Worm (Caenorhabditis elegans): ENCODE results near the gene peli-1.
"Not testable (repeated sequence)": the region's sequence is repeated elsewhere in the genome, so short reads cannot be mapped to it uniquely, and the experiment has no call there.

The peli-1 gene

DNA sequence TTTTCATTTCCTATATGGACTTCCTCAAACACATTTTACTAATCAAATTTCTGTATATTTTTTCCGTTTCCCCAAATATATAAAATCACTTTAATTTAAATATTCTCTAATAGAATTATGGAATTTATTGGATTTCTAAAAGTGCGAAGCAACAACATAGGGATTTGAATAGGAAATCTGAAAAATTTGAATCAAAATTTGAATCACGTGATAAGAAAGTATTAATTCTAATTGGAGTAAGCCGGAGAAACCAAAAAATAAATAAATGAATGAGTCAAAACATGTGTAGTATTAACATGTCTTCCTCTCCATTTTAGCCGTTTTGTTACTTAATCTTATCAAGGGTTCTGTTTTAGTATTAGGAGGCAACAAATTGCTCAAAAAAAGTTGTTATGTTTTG, 35.6 kb downstream of the peli-1 start:
- TF ChIP-seq cnd-1 (tag; optimal IDR thresholded peaks at IDR 0.05) = no peak
- no peak for TF ChIP-seq ceh-39 (tag; optimal IDR thresholded peaks at IDR 0.05)
- no peak for TF ChIP-seq sem-2 (GFP tag; optimal IDR thresholded peaks at IDR 0.05)
- TF ChIP-seq nhr-237 (tag; optimal IDR thresholded peaks at IDR 0.05) = no peak
- TF ChIP-seq bed-3 (GFP tag; optimal IDR thresholded peaks at IDR 0.05) = no peak
- TF ChIP-seq ham-2 (GFP tag; optimal IDR thresholded peaks at IDR 0.05) = no peak
- TF ChIP-seq flh-1 (GFP tag; optimal IDR thresholded peaks at IDR 0.05) = no peak
- no peak for TF ChIP-seq hlh-1 (tag; optimal IDR thresholded peaks at IDR 0.05)
- TF ChIP-seq lin-13 (tag; optimal IDR thresholded peaks at IDR 0.05) = no peak

DNA sequence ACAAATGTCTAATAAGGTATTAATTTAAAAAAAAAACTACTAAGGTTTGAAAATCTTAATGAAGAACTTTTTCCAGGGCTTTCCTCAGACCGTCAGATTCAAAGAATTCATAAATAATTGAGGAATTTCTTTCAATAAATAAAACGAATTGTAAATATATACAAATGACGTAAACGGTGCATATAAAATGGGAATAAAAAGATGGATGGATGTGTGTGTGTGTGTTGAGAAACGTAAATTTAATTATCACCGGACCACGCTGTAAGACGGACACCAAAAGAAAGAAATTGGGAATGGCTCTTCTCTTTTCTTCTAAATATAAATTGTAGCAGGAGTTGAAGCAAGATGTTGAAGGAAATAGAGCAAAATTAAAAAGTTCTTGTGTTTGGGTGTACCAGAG, 40.6 kb downstream of the peli-1 start:
- TF ChIP-seq nhr-2 (tag; optimal IDR thresholded peaks at IDR 0.05) (no peak), ces-1 (GFP tag; optimal IDR thresholded peaks at IDR 0.05) (peak; percentile 60), ham-2 (GFP tag; optimal IDR thresholded peaks at IDR 0.05) (no peak)

DNA sequence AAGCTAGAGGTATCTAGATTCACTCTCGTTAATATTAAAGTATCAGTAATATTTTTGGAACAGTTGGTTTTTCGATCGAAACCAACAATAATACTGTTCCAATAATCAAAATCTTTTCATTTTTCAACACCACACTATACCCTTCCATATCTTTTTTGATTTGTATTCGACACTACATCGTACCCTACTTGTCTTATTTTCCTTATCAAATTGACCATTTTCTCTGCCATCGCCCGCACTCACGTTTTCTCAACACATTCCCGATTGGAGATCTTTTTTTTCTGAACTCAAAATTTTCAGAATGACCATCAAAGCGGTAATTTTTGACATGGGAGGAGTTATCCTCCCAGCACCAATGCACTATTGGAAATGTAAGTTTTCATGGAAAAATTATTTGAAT, 41.9 kb downstream of the peli-1 start, which contains the start of gene acds-10:
TSS of gene acds-10 (plus strand) at position 301 of the 400 bp plus-strand sequence.
- TF ChIP-seq sem-2 (GFP tag; optimal IDR thresholded peaks at IDR 0.05) (no peak), ztf-11 (tag; optimal IDR thresholded peaks at IDR 0.05) (no peak), flh-1 (GFP tag; optimal IDR thresholded peaks at IDR 0.05) (no peak), drap-1 (GFP tag; optimal IDR thresholded peaks at IDR 0.05) (no peak), ceh-83 (GFP tag; optimal IDR thresholded peaks at IDR 0.05) (no peak), lin-32 (GFP tag; optimal IDR thresholded peaks at IDR 0.05) (no peak)

DNA sequence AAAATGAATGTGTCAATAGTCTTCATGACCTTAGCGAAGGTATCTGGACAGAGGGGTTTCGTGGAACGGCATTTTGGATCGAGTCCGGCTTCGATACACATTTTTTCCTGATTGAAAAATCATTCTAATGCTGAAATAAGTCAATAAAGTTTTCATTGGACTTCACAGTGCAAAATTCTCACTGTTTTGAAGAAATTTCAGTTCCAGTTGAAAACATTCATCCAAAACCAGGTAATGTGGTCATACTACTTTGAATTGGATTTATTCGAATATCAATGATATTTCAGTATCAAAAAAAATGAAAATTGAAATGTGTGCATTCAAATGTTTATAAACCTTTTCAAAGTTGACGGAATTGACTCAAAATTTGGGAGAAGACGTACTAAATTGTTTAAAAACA, 47.8 kb downstream of the peli-1 start, which contains the start of gene pgph-1:
TSS of gene pgph-1 (minus strand) at position 101 of the 400 bp plus-strand sequence.
- TF ChIP-seq snpc-4 (tag; optimal IDR thresholded peaks at IDR 0.05) (no peak), unc-62 (GFP tag; optimal IDR thresholded peaks at IDR 0.05) (no peak), elt-1 (tag; optimal IDR thresholded peaks at IDR 0.05; ENCODE audit: borderline replicate concordance, insufficient read depth) (no peak), bed-3 (GFP tag; optimal IDR thresholded peaks at IDR 0.05) (no peak), drap-1 (GFP tag; optimal IDR thresholded peaks at IDR 0.05) (no peak)

DNA sequence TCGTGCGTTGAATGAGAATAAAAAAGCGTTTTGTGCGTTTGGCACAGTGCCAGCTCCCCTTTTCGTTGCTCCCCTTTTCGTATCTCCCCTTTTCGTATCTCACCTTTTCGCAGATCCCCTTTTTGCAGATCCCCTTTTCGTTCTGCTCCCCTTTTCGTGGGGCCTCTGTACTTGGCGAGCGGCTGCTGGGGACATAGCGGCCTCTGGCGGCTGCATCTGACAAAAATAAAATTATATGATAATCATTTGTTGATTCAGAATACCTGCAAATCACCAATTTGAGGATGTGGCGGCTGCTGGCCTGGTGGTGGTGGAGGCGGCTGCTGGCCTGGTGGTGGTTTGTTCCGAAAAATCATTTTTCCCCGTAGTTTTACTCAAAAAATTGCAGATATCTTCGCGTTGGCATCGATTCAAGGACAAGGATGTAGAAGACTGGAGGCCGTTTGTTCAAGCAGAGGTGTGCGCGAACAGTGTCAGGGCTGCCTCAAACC, 49.6 kb downstream of the peli-1 start, which contains the start of gene K09H11.11:
TSS of gene K09H11.11 (minus strand) at position 51 of the 491 bp plus-strand sequence.
- TF ChIP-seq lin-13, mab-5, cnd-1 (tag; optimal IDR thresholded peaks at IDR 0.05): not testable (repeated sequence)

DNA sequence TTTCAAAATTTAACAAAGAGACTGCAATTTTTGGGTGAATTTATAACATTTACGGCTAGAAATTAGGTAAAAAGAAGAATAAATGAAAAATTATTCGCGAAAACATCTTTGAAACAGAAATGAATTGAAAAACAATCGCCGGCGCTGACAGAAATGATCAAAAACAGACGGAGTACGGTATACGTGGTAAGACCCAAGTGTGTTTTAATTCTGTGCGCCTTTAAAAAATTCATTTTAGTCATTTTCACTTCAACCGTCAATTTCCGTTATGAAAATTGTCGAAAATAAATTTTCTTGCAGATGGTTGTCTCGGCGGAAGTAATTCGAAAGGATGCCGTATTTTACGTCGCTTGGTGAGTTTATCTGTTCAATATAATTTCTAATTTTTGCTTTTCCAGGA, 50.6 kb downstream of the peli-1 start, which contains the start of gene C53A3.3:
TSS of gene C53A3.3 (plus strand) at position 301 of the 400 bp plus-strand sequence.
- no peak for TF ChIP-seq elt-1 (tag; optimal IDR thresholded peaks at IDR 0.05; ENCODE audit: borderline replicate concordance, insufficient read depth)
- TF ChIP-seq unc-120 (tag; optimal IDR thresholded peaks at IDR 0.05; ENCODE audit: poor library complexity, severe bottlenecking) = no peak
- no peak for TF ChIP-seq lin-13 (tag; optimal IDR thresholded peaks at IDR 0.05)

DNA sequence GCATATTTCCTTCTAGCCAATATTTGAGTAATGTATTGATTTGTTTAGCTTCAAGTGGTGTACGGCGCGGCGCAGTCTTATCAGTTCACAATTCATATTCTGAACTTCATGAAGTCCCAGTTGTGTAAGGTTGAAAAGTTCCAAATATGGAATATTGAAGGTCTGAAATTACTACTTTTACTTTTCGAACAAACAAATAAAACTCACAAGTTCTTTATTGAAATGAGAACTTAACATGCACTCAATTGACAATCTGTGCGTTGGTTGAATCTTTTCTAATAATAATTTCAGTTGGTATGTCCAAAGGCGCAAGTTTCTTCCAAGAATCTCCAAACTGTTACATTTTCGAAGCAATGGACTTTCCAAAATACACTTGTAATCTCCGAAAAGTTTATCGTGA, 53.2 kb downstream of the peli-1 start, which contains the start of gene C53A3.4:
TSS of gene C53A3.4 (minus strand) at position 101 of the 400 bp plus-strand sequence.
- no peak for TF ChIP-seq bed-3 (GFP tag; optimal IDR thresholded peaks at IDR 0.05)
- TF ChIP-seq mep-1 (tag; optimal IDR thresholded peaks at IDR 0.05) = no peak
- TF ChIP-seq drap-1 (GFP tag; optimal IDR thresholded peaks at IDR 0.05) = no peak
- TF ChIP-seq elt-3 (tag; optimal IDR thresholded peaks at IDR 0.05) = no peak
- TF ChIP-seq tbx-8 (GFP tag; optimal IDR thresholded peaks at IDR 0.05) = no peak
- no peak for TF ChIP-seq elt-1 (tag; optimal IDR thresholded peaks at IDR 0.05; ENCODE audit: borderline replicate concordance, insufficient read depth)
- TF ChIP-seq flh-1 (GFP tag; optimal IDR thresholded peaks at IDR 0.05) = no peak
- no peak for TF ChIP-seq ceh-39 (tag; optimal IDR thresholded peaks at IDR 0.05)

DNA sequence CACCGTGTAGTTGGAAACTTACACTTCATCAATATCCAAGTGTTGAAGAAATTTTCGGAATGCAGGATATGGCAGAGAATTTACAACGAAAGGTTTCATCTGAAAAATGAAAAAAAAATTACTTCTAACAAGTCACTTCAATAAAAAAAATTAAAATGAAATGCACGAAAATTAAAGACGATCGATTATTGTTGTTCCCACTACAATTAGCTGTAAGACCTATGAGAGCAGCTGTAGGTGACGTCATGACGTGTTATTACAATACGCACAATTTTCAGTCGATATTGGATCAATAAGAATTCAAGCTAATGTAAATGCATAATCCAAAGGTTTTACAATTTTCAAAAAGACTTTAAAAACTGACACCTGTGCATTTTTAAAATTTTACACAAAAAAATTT, 54.5 kb downstream of the peli-1 start, which contains the start of gene C53A3.1:
TSS of gene C53A3.1 (minus strand) at position 101 of the 400 bp plus-strand sequence.
- TF ChIP-seq tbx-8 (GFP tag; optimal IDR thresholded peaks at IDR 0.05) = no peak
- TF ChIP-seq nhr-12 (tag; optimal IDR thresholded peaks at IDR 0.05) = no peak
- TF ChIP-seq sem-2 (GFP tag; optimal IDR thresholded peaks at IDR 0.05) = no peak
- no peak for TF ChIP-seq hlh-1 (tag; optimal IDR thresholded peaks at IDR 0.05)
- no peak for TF ChIP-seq M03D4.4 (tag; optimal IDR thresholded peaks at IDR 0.05)
- no peak for TF ChIP-seq ceh-43 (GFP tag; optimal IDR thresholded peaks at IDR 0.05)
- TF ChIP-seq lin-32 (GFP tag; optimal IDR thresholded peaks at IDR 0.05) = no peak
- no peak for TF ChIP-seq ceh-83 (GFP tag; optimal IDR thresholded peaks at IDR 0.05)
- no peak for TF ChIP-seq nhr-76 (tag; optimal IDR thresholded peaks at IDR 0.05)
- no peak for TF ChIP-seq nhr-28 (tag; optimal IDR thresholded peaks at IDR 0.05)
- no peak for TF ChIP-seq drap-1 (GFP tag; optimal IDR thresholded peaks at IDR 0.05)
- TF ChIP-seq zip-8 (tag; optimal IDR thresholded peaks at IDR 0.05) = no peak
- no peak for TF ChIP-seq cnd-1 (tag; optimal IDR thresholded peaks at IDR 0.05)
- no peak for TF ChIP-seq elt-1 (tag; optimal IDR thresholded peaks at IDR 0.05; ENCODE audit: borderline replicate concordance, insufficient read depth)
- TF ChIP-seq unc-39 (tag; optimal IDR thresholded peaks at IDR 0.05) = no peak
- TF ChIP-seq nhr-2 (tag; optimal IDR thresholded peaks at IDR 0.05) = no peak
- TF ChIP-seq ceh-39 (tag; optimal IDR thresholded peaks at IDR 0.05) = no peak
- TF ChIP-seq mls-2 (tag; optimal IDR thresholded peaks at IDR 0.05) = no peak
